Fruit fly (Drosophila melanogaster) whole organism, pupa: ENCODE measurements around the gene sea.
A peak's percentile ranks its signal among the peaks of the same experiment; 100 is the strongest.

Experiments used
- CG10348 ChIP-seq: fragments of 200-800 bp; sonication (Bioruptor generic); IDR thresholded peaks from 2 replicates; pipeline ENCODE4 v1.3.6; 2022; ENCODE audit warnings: missing biosample characterization, missing genetic modification characterization
- CG12605 ChIP-seq: fragments of 200-800 bp; sonication (Bioruptor generic); IDR thresholded peaks from 2 replicates; pipeline ENCODE4 v1.3.6; 2022; ENCODE audit warnings: missing biosample characterization, missing genetic modification characterization
- CG13204 ChIP-seq: fragments of 200-800 bp; sonication (Bioruptor generic); optimal IDR thresholded peaks from 2 replicates; lab custom pipeline; 2018; ENCODE audit warnings: missing biosample characterization, mild to moderate bottlenecking, missing genetic modification characterization, moderate library complexity
- CG14655 ChIP-seq: fragments of 200-800 bp; sonication (Bioruptor generic); optimal IDR thresholded peaks from 3 replicates; lab custom pipeline; 2017; ENCODE audit warnings: mild to moderate bottlenecking, missing biosample characterization, missing genetic modification reagents, missing genetic modification characterization
- CG15710 ChIP-seq: fragments of 200-800 bp; sonication (Bioruptor generic); optimal IDR thresholded peaks from 2 replicates; lab custom pipeline; 2018; ENCODE audit warnings: missing biosample characterization, mild to moderate bottlenecking, missing genetic modification characterization, moderate library complexity
- CG17806 ChIP-seq: fragments of 200-800 bp; sonication (Bioruptor generic); optimal IDR thresholded peaks from 2 replicates; lab custom pipeline; 2018; ENCODE audit warnings: missing biosample characterization, mild to moderate bottlenecking, missing genetic modification characterization, moderate library complexity
- CG32121 ChIP-seq: fragments of 200-800 bp; sonication (Bioruptor generic); IDR thresholded peaks from 2 replicates; pipeline ENCODE4 v1.3.6; 2022; ENCODE audit warnings: missing biosample characterization, missing genetic modification characterization
- CG34367 ChIP-seq: fragments of 200-800 bp; sonication (Bioruptor generic); optimal IDR thresholded peaks from 2 replicates; lab custom pipeline; 2018; ENCODE audit warnings: missing biosample characterization, mild to moderate bottlenecking, missing genetic modification characterization
- CG4496 ChIP-seq: fragments of 200-800 bp; sonication (Bioruptor generic); IDR thresholded peaks from 3 replicates; pipeline ENCODE4 v1.3.6; 2022; ENCODE audit warnings: missing biosample characterization, missing genetic modification characterization
- CG8159 ChIP-seq: fragments of 200-800 bp; sonication (Bioruptor generic); optimal IDR thresholded peaks from 3 replicates; lab custom pipeline; 2018; ENCODE audit warnings: missing biosample characterization, mild to moderate bottlenecking, missing genetic modification characterization, moderate library complexity
- CG8301 ChIP-seq: fragments of 200-800 bp; sonication (Bioruptor generic); optimal IDR thresholded peaks from 2 replicates; lab custom pipeline; 2018; ENCODE audit warnings: missing biosample characterization, mild to moderate bottlenecking, missing genetic modification characterization
- CG9948 ChIP-seq: fragments of 200-800 bp; sonication (Bioruptor generic); optimal IDR thresholded peaks from 2 replicates; lab custom pipeline; 2018; ENCODE audit warnings: missing biosample characterization, mild to moderate bottlenecking, missing genetic modification characterization, moderate library complexity
- D1 ChIP-seq: fragments of 200-800 bp; sonication (Bioruptor generic); optimal IDR thresholded peaks from 2 replicates; lab custom pipeline; 2018; ENCODE audit warnings: missing biosample characterization, mild to moderate bottlenecking, missing genetic modification characterization, moderate library complexity
- EcR ChIP-seq: fragments of 200-800 bp; sonication (Bioruptor generic); optimal IDR thresholded peaks from 3 replicates; lab custom pipeline; 2019; ENCODE audit warnings: missing biosample characterization, missing genetic modification characterization, mild to moderate bottlenecking, moderate library complexity, missing genetic modification reagents
- Ets98B ChIP-seq: fragments of 200-800 bp; sonication (Bioruptor generic); IDR thresholded peaks from 2 replicates; pipeline ENCODE4 v1.3.6; 2022; ENCODE audit warnings: missing biosample characterization, missing genetic modification characterization
- Pif1A ChIP-seq: fragments of 200-800 bp; sonication (Bioruptor generic); optimal IDR thresholded peaks from 3 replicates; lab custom pipeline; 2016; ENCODE audit warnings: missing biosample characterization, missing genetic modification characterization
- Pif1B ChIP-seq: fragments of 200-800 bp; sonication (Bioruptor generic); optimal IDR thresholded peaks from 3 replicates; lab custom pipeline; 2016; ENCODE audit warnings: missing biosample characterization, missing genetic modification characterization
- Snoo ChIP-seq: fragments of 200-800 bp; sonication (Bioruptor generic); optimal IDR thresholded peaks from 3 replicates; lab custom pipeline; 2017; ENCODE audit warnings: missing biosample characterization, mild to moderate bottlenecking, missing genetic modification characterization, inconsistent platforms
- fd96Ca ChIP-seq: fragments of 200-800 bp; sonication (Bioruptor generic); IDR thresholded peaks from 3 replicates; pipeline ENCODE4 v1.3.6; 2022; ENCODE audit warnings: missing biosample characterization, missing genetic modification characterization
- gl ChIP-seq: fragments of 200-800 bp; sonication (Bioruptor generic); optimal IDR thresholded peaks from 2 replicates; lab custom pipeline; 2018; ENCODE audit warnings: missing biosample characterization, mild to moderate bottlenecking, missing genetic modification characterization
- rn ChIP-seq: fragments of 200-800 bp; sonication (Bioruptor generic); IDR thresholded peaks from 2 replicates; pipeline ENCODE4 v1.3.6; 2022; ENCODE audit warnings: missing biosample characterization, missing genetic modification characterization

Gene sea

dm6 chr3R:11566769-11567570, at the start of gene sea, which contains the start of gene fabp:
Gene sea, minus strand, starts transcription at chr3R:11567054.
Gene fabp, minus strand, starts transcription at chr3R:11567054.
- TF ChIP-seq CG17806 (tag; lab: Kevin White, UChicago) (no peak), EcR (GFP tag; lab: Kevin White, UChicago) (peak; percentile 55), rn (GFP tag; lab: Robert Waterston, UW) (no peak), Ets98B (GFP tag; lab: Robert Waterston, UW) (peak; percentile 61; the same call in 1 of the 2 replicates), CG8159 (tag; lab: Kevin White, UChicago) (no peak), CG14655 (GFP tag; lab: Kevin White, UChicago) (no peak), Snoo (tag; lab: Kevin White, UChicago) (peak; percentile 39), CG32121 (GFP tag; lab: Robert Waterston, UW) (peak; percentile 63), CG15710 (peak; percentile 11), CG12605 (GFP tag; lab: Robert Waterston, UW) (peak; percentile 59), gl (peak; percentile 27), CG10348 (GFP tag; lab: Robert Waterston, UW) (no peak), Pif1A (peak; percentile 49), fd96Ca (GFP tag; lab: Robert Waterston, UW) (no peak; the same call in 2 of the 3 replicates), Pif1B (GFP tag; lab: Kevin White, UChicago) (peak; percentile 27), CG4496 (GFP tag; lab: Robert Waterston, UW) (peak; percentile 79; the same call in 2 of the 3 replicates), CG13204 (GFP tag; lab: Kevin White, UChicago) (peak; percentile 52), CG34367 (tag; lab: Kevin White, UChicago) (peak; percentile 25), CG8301 (tag; lab: Kevin White, UChicago) (no peak), D1 (tag; lab: Kevin White, UChicago) (no peak), CG9948 (tag; lab: Kevin White, UChicago) (no peak)

dm6 chr3R:11616219-11616618, 49.4 kb upstream of the sea start:
- TF ChIP-seq CG32121 (GFP tag; lab: Robert Waterston, UW): peak; percentile 28; the same call in 1 of the 2 replicates
- TF ChIP-seq Ets98B (GFP tag; lab: Robert Waterston, UW): no peak
- TF ChIP-seq gl: no peak
- peak; percentile 29 for TF ChIP-seq Pif1B (GFP tag; lab: Kevin White, UChicago)
- TF ChIP-seq rn (GFP tag; lab: Robert Waterston, UW): no peak
- peak; percentile 36 for TF ChIP-seq CG8159 (tag; lab: Kevin White, UChicago)
- TF ChIP-seq CG4496 (GFP tag; lab: Robert Waterston, UW): peak; percentile 4; the same call in 1 of the 3 replicates
- peak; percentile 55 for TF ChIP-seq CG9948 (tag; lab: Kevin White, UChicago)
- TF ChIP-seq fd96Ca (GFP tag; lab: Robert Waterston, UW): no peak
- peak; percentile 63 for TF ChIP-seq CG8301 (tag; lab: Kevin White, UChicago)
- TF ChIP-seq CG12605 (GFP tag; lab: Robert Waterston, UW): no peak
- TF ChIP-seq EcR (GFP tag; lab: Kevin White, UChicago): no peak
- TF ChIP-seq CG15710: peak; percentile 47
- TF ChIP-seq CG13204 (GFP tag; lab: Kevin White, UChicago): no peak
- TF ChIP-seq D1 (tag; lab: Kevin White, UChicago): no peak
- no peak for TF ChIP-seq CG10348 (GFP tag; lab: Robert Waterston, UW)
- peak; percentile 24 for TF ChIP-seq CG34367 (tag; lab: Kevin White, UChicago)
- TF ChIP-seq CG17806 (tag; lab: Kevin White, UChicago): peak; percentile 21
- TF ChIP-seq CG14655 (GFP tag; lab: Kevin White, UChicago): peak; percentile 76

dm6 chr3R:11615415-11616104, 48.7 kb upstream of the sea start:
- no peak for TF ChIP-seq rn (GFP tag; lab: Robert Waterston, UW)
- no peak for TF ChIP-seq CG34367 (tag; lab: Kevin White, UChicago)
- TF ChIP-seq CG10348 (GFP tag; lab: Robert Waterston, UW): no peak
- no peak for TF ChIP-seq CG4496 (GFP tag; lab: Robert Waterston, UW)
- TF ChIP-seq CG32121 (GFP tag; lab: Robert Waterston, UW): no peak
- no peak for TF ChIP-seq CG17806 (tag; lab: Kevin White, UChicago)
- no peak for TF ChIP-seq Snoo (tag; lab: Kevin White, UChicago)
- no peak for TF ChIP-seq Pif1A
- TF ChIP-seq Ets98B (GFP tag; lab: Robert Waterston, UW): no peak
- peak; percentile 71 for TF ChIP-seq EcR (GFP tag; lab: Kevin White, UChicago)
- TF ChIP-seq CG8301 (tag; lab: Kevin White, UChicago): no peak
- no peak for TF ChIP-seq Pif1B (GFP tag; lab: Kevin White, UChicago)
- TF ChIP-seq CG8159 (tag; lab: Kevin White, UChicago): peak; percentile 26
- TF ChIP-seq CG12605 (GFP tag; lab: Robert Waterston, UW): no peak
- peak; percentile 6 for TF ChIP-seq CG13204 (GFP tag; lab: Kevin White, UChicago)
- no peak for TF ChIP-seq CG15710

- TF ChIP-seq Ets98B (GFP tag; lab: Robert Waterston, UW): peak; percentile 39
- TF ChIP-seq CG10348 (GFP tag; lab: Robert Waterston, UW): no peak
- TF ChIP-seq D1 (tag; lab: Kevin White, UChicago): no peak
- peak; percentile 56 for TF ChIP-seq CG32121 (GFP tag; lab: Robert Waterston, UW)
- peak; percentile 39 for TF ChIP-seq CG17806 (tag; lab: Kevin White, UChicago)
- peak; percentile 63; the same call in 2 of the 3 replicates for TF ChIP-seq CG4496 (GFP tag; lab: Robert Waterston, UW)
- TF ChIP-seq CG13204 (GFP tag; lab: Kevin White, UChicago): no peak
- TF ChIP-seq rn (GFP tag; lab: Robert Waterston, UW): no peak
- TF ChIP-seq CG15710: peak; percentile 36
- no peak for TF ChIP-seq gl
- peak; percentile 33 for TF ChIP-seq CG8159 (tag; lab: Kevin White, UChicago)
- TF ChIP-seq EcR (GFP tag; lab: Kevin White, UChicago): no peak
- TF ChIP-seq fd96Ca (GFP tag; lab: Robert Waterston, UW): peak; percentile 46; the same call in 1 of the 3 replicates
- TF ChIP-seq CG12605 (GFP tag; lab: Robert Waterston, UW): no peak
- TF ChIP-seq CG9948 (tag; lab: Kevin White, UChicago): no peak
- TF ChIP-seq Pif1B (GFP tag; lab: Kevin White, UChicago): peak; percentile 31
- TF ChIP-seq CG14655 (GFP tag; lab: Kevin White, UChicago): peak; percentile 3
- peak; percentile 37 for TF ChIP-seq Snoo (tag; lab: Kevin White, UChicago)
- TF ChIP-seq CG34367 (tag; lab: Kevin White, UChicago): peak; percentile 22
- TF ChIP-seq Pif1A: peak; percentile 39
- TF ChIP-seq CG8301 (tag; lab: Kevin White, UChicago): peak; percentile 2
Observed at dm6 chr3R:11614507-11614906, 47.7 kb upstream of the sea start.
